Worm (Caenorhabditis elegans): ENCODE data around the gene Y46C8AL.11.

DNA sequence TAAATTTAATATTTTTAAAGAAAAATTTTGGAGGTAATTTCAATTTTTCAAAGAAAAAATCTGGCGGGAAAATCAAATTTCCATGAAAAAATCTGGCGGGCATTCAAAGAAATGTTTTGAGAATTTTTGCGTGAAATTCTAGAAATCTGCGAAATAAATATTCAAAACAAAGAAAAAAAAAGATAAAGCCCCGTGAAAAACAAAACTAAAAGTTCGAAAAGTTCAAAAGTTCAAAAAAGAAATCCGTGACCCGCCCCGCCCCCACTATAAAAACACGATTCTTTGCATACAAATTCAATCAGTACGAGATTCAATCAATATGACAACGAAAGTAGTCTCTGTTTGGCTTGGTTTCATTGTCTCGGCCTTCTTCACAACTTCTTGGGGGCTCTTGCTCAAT lies 29.9 kb downstream of the Y46C8AL.11 start, which contains the start of gene clec-79:
- TF ChIP-seq swsn-7 (tag; optimal IDR thresholded peaks at IDR 0.05) (no peak), lin-13 (GFP tag; optimal IDR thresholded peaks at IDR 0.05) (no peak), aly-2 (tag; optimal IDR thresholded peaks at IDR 0.05) (no peak), mdl-1 (tag; optimal IDR thresholded peaks at IDR 0.05) (no peak), nhr-85 (tag) (no peak), blmp-1 (tag; optimal IDR thresholded peaks at IDR 0.05) (no peak), skn-1 (tag; optimal IDR thresholded peaks at IDR 0.05) (no peak), C04F5.9 (tag; optimal IDR thresholded peaks at IDR 0.05) (no peak), grh-1 (GFP tag; IDR thresholded peaks at IDR 0.05) (no peak)
